Worm (Caenorhabditis elegans): Measurements from ENCODE around the gene F44E2.9.

DNA sequence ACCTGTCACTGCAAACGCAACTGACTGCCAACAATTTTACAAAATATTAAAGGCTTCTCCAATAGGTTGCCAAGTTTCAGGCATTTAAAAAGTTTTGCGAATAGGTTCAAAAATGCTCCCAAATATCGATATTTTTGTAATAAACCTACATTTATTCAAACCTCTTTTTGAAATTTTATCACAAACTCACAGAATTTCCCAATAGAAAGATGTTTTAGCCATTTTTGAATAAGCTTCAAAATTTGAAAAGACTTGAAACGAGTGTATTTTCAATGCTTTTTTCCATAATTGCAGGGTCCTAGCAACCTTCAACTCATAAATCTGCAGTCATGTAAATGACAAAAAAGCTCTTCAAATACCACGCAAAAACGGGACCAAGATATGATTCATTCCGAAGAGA is 32.0 kb upstream of the F44E2.9 start:
- no peak for TF ChIP-seq elt-3 (tag; optimal IDR thresholded peaks at IDR 0.05)
- no peak for TF ChIP-seq jun-1 (tag; optimal IDR thresholded peaks at IDR 0.05)
- TF ChIP-seq nhr-77 (tag; optimal IDR thresholded peaks at IDR 0.05) = no peak
- TF ChIP-seq aly-2 (tag; optimal IDR thresholded peaks at IDR 0.05) = no peak
- no peak for TF ChIP-seq pha-4 (tag; optimal IDR thresholded peaks at IDR 0.05)
- TF ChIP-seq fos-1 (tag; optimal IDR thresholded peaks at IDR 0.05) = no peak
- TF ChIP-seq nhr-12 (tag; optimal IDR thresholded peaks at IDR 0.05) = no peak
- TF ChIP-seq nfya-1 (tag; optimal IDR thresholded peaks at IDR 0.05; ENCODE audit: insufficient read depth) = no peak
- no peak for TF ChIP-seq lin-15B (tag; optimal IDR thresholded peaks at IDR 0.05)
- no peak for TF ChIP-seq lsy-12 (tag; optimal IDR thresholded peaks at IDR 0.05)
- TF ChIP-seq ztf-11 (tag; optimal IDR thresholded peaks at IDR 0.05) = no peak

Data from whole organism, L3 larva.